Fruit fly (Drosophila melanogaster): Measurements from ENCODE around the gene nyo.
A peak's percentile ranks its signal among the peaks of the same experiment; 100 is the strongest.

DNA sequence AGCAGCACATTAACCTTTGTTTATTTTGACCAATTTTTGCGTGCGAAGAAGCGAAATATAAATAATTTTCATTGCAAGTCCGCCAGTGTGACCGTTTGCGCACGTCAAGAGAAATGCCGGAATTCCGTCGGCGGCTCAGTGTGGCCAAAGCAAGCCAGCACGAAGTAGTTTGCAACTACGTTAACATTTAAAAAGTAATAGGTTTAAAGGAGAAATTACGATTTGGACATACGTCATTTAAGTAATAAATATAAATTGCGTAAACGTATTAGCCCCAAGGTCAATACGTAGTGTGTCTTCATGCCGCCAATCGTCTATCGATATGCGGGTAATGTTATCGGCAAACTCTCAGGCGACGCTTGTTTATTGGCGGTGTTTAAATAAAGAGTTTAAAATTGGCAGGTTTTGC is 37.8 kb downstream of the nyo start, which contains the start of the genes pygo and rod:
- TF ChIP-seq Lpt (GFP tag; optimal IDR thresholded peaks at IDR 0.05) (no peak), br (optimal IDR thresholded peaks at IDR 0.05) (no peak), CG2129 (GFP tag; IDR thresholded peaks at IDR 0.05; ENCODE audit: partially characterized antibody) (no peak), prd (optimal IDR thresholded peaks at IDR 0.05) (no peak), prd (GFP tag; IDR thresholded peaks at IDR 0.05) (0 out of 3 replicates have a peak, but pooled peaks have one; percentile 5), trh (GFP tag; optimal IDR thresholded peaks at IDR 0.05) (no peak), bcd (GFP tag; optimal IDR thresholded peaks at IDR 0.05) (peak; percentile 6), Dad (GFP tag; optimal IDR thresholded peaks at IDR 0.05) (no peak), CG16779 (GFP tag; IDR thresholded peaks at IDR 0.05) (no peak), mld (GFP tag; IDR thresholded peaks at IDR 0.05; ENCODE audit: partially characterized antibody) (no peak)

Data from whole organism, embryonic.